Worm (Caenorhabditis elegans) whole organism, mixed stage, embryonic: ENCODE data around the gene unc-85.

Experiments used
- M03D4.4 ChIP-seq: sonication (generic microtip); optimal IDR thresholded peaks from 2 replicates; lab custom pipeline; 2017; ENCODE audit warnings: mild to moderate bottlenecking, missing genetic modification characterization, missing compliant biosample characterization
- bed-3 ChIP-seq: fragments of 200-800 bp; sonication (Bioruptor generic); optimal IDR thresholded peaks from 3 replicates; lab custom pipeline; 2018; ENCODE audit warnings: mild to moderate bottlenecking, missing genetic modification characterization, moderate library complexity, missing compliant biosample characterization
- blmp-1 ChIP-seq: fragments of 150-350 bp; optimal IDR thresholded peaks from 2 replicates; lab custom pipeline; 2014; ENCODE audit warnings: missing biosample characterization, missing genetic modification characterization
- ceh-39 ChIP-seq: fragments of 150-350 bp; optimal IDR thresholded peaks from 2 replicates; lab custom pipeline; 2014; ENCODE audit warnings: missing biosample characterization, missing genetic modification characterization
- ceh-43 ChIP-seq: fragments of 200-800 bp; sonication (Bioruptor generic); optimal IDR thresholded peaks from 2 replicates; lab custom pipeline; 2018; ENCODE audit warnings: mild to moderate bottlenecking, missing genetic modification characterization, moderate library complexity, missing compliant biosample characterization
- ceh-83 ChIP-seq: fragments of 200-800 bp; sonication (Bioruptor generic); optimal IDR thresholded peaks from 2 replicates; lab custom pipeline; 2018; ENCODE audit warnings: mild to moderate bottlenecking, missing genetic modification characterization, missing compliant biosample characterization
- ces-1 ChIP-seq: fragments of 150-350 bp; optimal IDR thresholded peaks from 2 replicates; lab custom pipeline; 2014; ENCODE audit warnings: missing biosample characterization, missing genetic modification reagents, missing genetic modification characterization
- cnd-1 ChIP-seq: fragments of 200-800 bp; sonication (Bioruptor generic); optimal IDR thresholded peaks from 2 replicates; lab custom pipeline; 2018; ENCODE audit warnings: mild to moderate bottlenecking, missing genetic modification characterization, missing compliant biosample characterization
- drap-1 ChIP-seq: fragments of 200-800 bp; sonication (Bioruptor generic); optimal IDR thresholded peaks from 3 replicates; lab custom pipeline; 2018; ENCODE audit warnings: mild to moderate bottlenecking, missing genetic modification characterization, missing compliant biosample characterization
- elt-1 ChIP-seq: sonication (generic microtip); optimal IDR thresholded peaks from 2 replicates; lab custom pipeline; 2017; ENCODE audit warnings: missing genetic modification characterization, mild to moderate bottlenecking, missing compliant biosample characterization, antibody characterized with exemption, moderate library complexity, borderline replicate concordance; ENCODE audit not compliant: insufficient read depth
- elt-3 ChIP-seq: fragments of 150-350 bp; optimal IDR thresholded peaks from 2 replicates; lab custom pipeline; 2014; ENCODE audit warnings: missing biosample characterization, missing genetic modification characterization
- flh-1 ChIP-seq: fragments of 200-800 bp; sonication (Bioruptor generic); optimal IDR thresholded peaks from 2 replicates; lab custom pipeline; 2018; ENCODE audit warnings: mild to moderate bottlenecking, missing genetic modification characterization, moderate library complexity, missing compliant biosample characterization
- ham-2 ChIP-seq: fragments of 200-800 bp; sonication (Bioruptor generic); optimal IDR thresholded peaks from 2 replicates; lab custom pipeline; 2018; ENCODE audit warnings: mild to moderate bottlenecking, missing genetic modification characterization, missing compliant biosample characterization
- hlh-1 ChIP-seq: fragments of 150-350 bp; optimal IDR thresholded peaks from 2 replicates; lab custom pipeline; 2014; ENCODE audit warnings: missing biosample characterization, missing genetic modification reagents, missing genetic modification characterization
- lin-13 ChIP-seq: fragments of 150-350 bp; optimal IDR thresholded peaks from 2 replicates; lab custom pipeline; 2014; ENCODE audit warnings: missing biosample characterization, missing genetic modification characterization
- lin-32 ChIP-seq: fragments of 200-800 bp; sonication (Bioruptor generic); optimal IDR thresholded peaks from 2 replicates; lab custom pipeline; 2018; ENCODE audit warnings: mild to moderate bottlenecking, missing genetic modification characterization, missing compliant biosample characterization
- lsy-2 ChIP-seq: fragments of 150-350 bp; optimal IDR thresholded peaks from 2 replicates; lab custom pipeline; 2014; ENCODE audit warnings: missing biosample characterization, missing genetic modification characterization
- mab-5 ChIP-seq: fragments of 150-350 bp; optimal IDR thresholded peaks from 2 replicates; lab custom pipeline; 2014; ENCODE audit warnings: missing biosample characterization, missing genetic modification characterization
- mep-1 ChIP-seq: fragments of 150-350 bp; optimal IDR thresholded peaks from 2 replicates; lab custom pipeline; 2017; ENCODE audit warnings: missing biosample characterization, missing genetic modification reagents, missing genetic modification characterization, inconsistent platforms
- mls-2 ChIP-seq: sonication (generic microtip); optimal IDR thresholded peaks from 2 replicates; lab custom pipeline; 2016; ENCODE audit warnings: mild to moderate bottlenecking, missing genetic modification characterization, moderate library complexity, missing compliant biosample characterization
- nhr-12 ChIP-seq: fragments of 150-350 bp; optimal IDR thresholded peaks from 2 replicates; lab custom pipeline; 2014; ENCODE audit warnings: missing biosample characterization, missing genetic modification characterization
- nhr-2 ChIP-seq: fragments of 150-350 bp; optimal IDR thresholded peaks from 2 replicates; lab custom pipeline; 2014; ENCODE audit warnings: missing biosample characterization, missing genetic modification characterization
- nhr-237 ChIP-seq: fragments of 150-350 bp; optimal IDR thresholded peaks from 2 replicates; lab custom pipeline; 2014; ENCODE audit warnings: missing biosample characterization, missing genetic modification characterization
- nhr-28 ChIP-seq: fragments of 150-350 bp; optimal IDR thresholded peaks from 2 replicates; lab custom pipeline; 2014; ENCODE audit warnings: missing biosample characterization, missing genetic modification characterization
- nhr-76 ChIP-seq: sonication (generic microtip); optimal IDR thresholded peaks from 2 replicates; lab custom pipeline; 2017; ENCODE audit warnings: missing biosample characterization, missing genetic modification characterization
- pha-4 ChIP-seq: fragments of 150-350 bp; optimal IDR thresholded peaks from 2 replicates; lab custom pipeline; 2018; ENCODE audit warnings: missing biosample characterization, missing genetic modification reagents, missing genetic modification characterization
- sem-2 ChIP-seq: fragments of 200-800 bp; sonication (Bioruptor generic); optimal IDR thresholded peaks from 2 replicates; lab custom pipeline; 2018; ENCODE audit warnings: mild to moderate bottlenecking, missing genetic modification characterization, missing compliant biosample characterization
- snpc-4 ChIP-seq: fragments of 150-350 bp; optimal IDR thresholded peaks from 2 replicates; lab custom pipeline; 2014; ENCODE audit warnings: missing biosample characterization, missing genetic modification characterization
- sptf-1 ChIP-seq: sonication (generic microtip); optimal IDR thresholded peaks from 2 replicates; lab custom pipeline; 2017; ENCODE audit warnings: mild to moderate bottlenecking, missing genetic modification characterization, moderate library complexity, missing compliant biosample characterization
- tbx-8 ChIP-seq: fragments of 200-800 bp; sonication (Bioruptor generic); optimal IDR thresholded peaks from 2 replicates; lab custom pipeline; 2018; ENCODE audit warnings: mild to moderate bottlenecking, missing genetic modification characterization, moderate library complexity, missing compliant biosample characterization
- unc-120 ChIP-seq: sonication (generic microtip); optimal IDR thresholded peaks from 2 replicates; lab custom pipeline; 2017; ENCODE audit warnings: missing genetic modification characterization, missing compliant biosample characterization; ENCODE audit not compliant: poor library complexity, severe bottlenecking
- unc-39 ChIP-seq: fragments of 150-350 bp; optimal IDR thresholded peaks from 2 replicates; lab custom pipeline; 2014; ENCODE audit warnings: missing biosample characterization, missing genetic modification characterization
- unc-62 ChIP-seq: fragments of 150-350 bp; optimal IDR thresholded peaks from 2 replicates; lab custom pipeline; 2014; ENCODE audit warnings: missing biosample characterization, missing genetic modification reagents, missing genetic modification characterization
- zip-8 ChIP-seq: fragments of 150-350 bp; optimal IDR thresholded peaks from 2 replicates; lab custom pipeline; 2014; ENCODE audit warnings: missing biosample characterization, missing genetic modification characterization
- ztf-11 ChIP-seq: fragments of 150-350 bp; optimal IDR thresholded peaks from 2 replicates; lab custom pipeline; 2014; ENCODE audit warnings: missing biosample characterization, missing genetic modification characterization

The unc-85 gene

DNA sequence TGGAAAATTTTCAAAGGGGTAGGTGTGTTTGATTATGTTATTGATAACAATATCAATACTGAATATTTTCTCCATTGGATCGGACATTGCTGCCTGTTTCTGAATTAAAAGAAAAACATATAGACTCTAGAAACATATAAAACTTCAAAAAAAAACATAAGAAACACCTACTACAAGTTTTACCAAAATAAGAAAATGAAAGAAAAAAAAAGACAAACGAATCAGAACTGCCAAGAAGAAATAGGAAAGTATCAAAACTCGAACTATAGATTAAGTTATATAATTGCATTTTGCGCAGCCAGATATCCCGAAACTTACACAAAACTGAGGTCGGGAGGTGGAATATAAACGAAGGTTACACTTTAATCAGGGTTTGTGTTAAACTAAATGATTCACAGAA, 36.5 kb upstream of the unc-85 start, which contains the start of gene T05A7.11:
TSS of gene T05A7.11 (minus strand) at position 101 of the 400 bp plus-strand sequence.
- TF ChIP-seq snpc-4 (no peak), blmp-1 (tag; lab: Kevin White, UChicago) (no peak)

DNA sequence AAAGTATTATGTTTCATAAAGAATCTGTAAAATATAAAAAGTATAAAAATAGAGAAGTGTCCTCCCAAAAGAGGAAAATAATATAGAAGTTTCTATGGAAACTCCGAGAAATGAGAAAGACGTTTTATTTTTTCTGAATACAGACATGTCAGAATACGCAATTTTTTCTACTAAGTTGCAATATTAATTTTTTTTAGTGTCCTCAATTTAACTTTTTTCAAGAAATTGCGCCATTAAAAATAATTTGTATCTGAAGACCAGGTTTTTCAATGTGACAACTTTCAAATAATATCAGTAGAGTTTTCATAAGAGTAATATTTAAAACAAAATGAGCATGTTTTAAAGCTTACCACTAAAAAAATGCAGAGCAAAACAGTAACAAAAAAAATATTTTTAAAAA, 34.3 kb upstream of the unc-85 start, which contains the start of gene fut-5:
TSS of gene fut-5 (minus strand) at position 101 of the 400 bp plus-strand sequence.
- no peak for TF ChIP-seq nhr-237 (tag; lab: Kevin White, UChicago)
- TF ChIP-seq ztf-11 (tag; lab: Kevin White, UChicago): no peak
- no peak for TF ChIP-seq mab-5 (tag; lab: Kevin White, UChicago)
- TF ChIP-seq M03D4.4 (tag; lab: Kevin White, UChicago): no peak
- TF ChIP-seq mep-1 (tag; lab: Kevin White, UChicago): no peak
- no peak for TF ChIP-seq pha-4
- no peak for TF ChIP-seq lin-13 (tag; lab: Kevin White, UChicago)
- TF ChIP-seq tbx-8: no peak

DNA sequence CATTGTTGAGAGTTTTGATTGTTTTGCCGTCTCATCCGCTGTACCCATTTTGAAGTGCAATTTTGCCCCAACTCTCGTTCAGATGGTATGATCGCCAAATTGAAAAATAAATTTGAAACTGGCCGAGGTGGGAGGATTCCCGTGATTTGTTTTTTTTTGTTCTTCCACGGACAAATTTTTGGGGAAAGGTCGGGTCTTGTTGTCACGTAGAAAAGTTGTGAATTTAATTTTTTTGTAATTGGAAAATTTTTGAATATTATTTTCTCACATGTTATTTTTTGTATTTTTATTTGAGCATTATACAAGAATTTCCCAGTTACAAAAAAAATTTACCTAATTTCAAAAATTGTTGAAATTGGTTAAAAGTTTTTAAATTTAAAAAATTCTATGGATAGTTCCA, 30.2 kb upstream of the unc-85 start, which contains the start of gene T05A7.6:
TSS of gene T05A7.6 (minus strand) at position 101 of the 400 bp plus-strand sequence.
- no peak for TF ChIP-seq lin-13 (tag; lab: Kevin White, UChicago)
- no peak for TF ChIP-seq snpc-4
- TF ChIP-seq ceh-83: no peak
- TF ChIP-seq flh-1 (GFP tag; lab: Kevin White, UChicago): no peak
- no peak for TF ChIP-seq elt-1
- TF ChIP-seq sptf-1 (tag; lab: Kevin White, UChicago): no peak
- no peak for TF ChIP-seq ztf-11 (tag; lab: Kevin White, UChicago)
- no peak for TF ChIP-seq M03D4.4 (tag; lab: Kevin White, UChicago)
- TF ChIP-seq ceh-43 (GFP tag; lab: Kevin White, UChicago): no peak

DNA sequence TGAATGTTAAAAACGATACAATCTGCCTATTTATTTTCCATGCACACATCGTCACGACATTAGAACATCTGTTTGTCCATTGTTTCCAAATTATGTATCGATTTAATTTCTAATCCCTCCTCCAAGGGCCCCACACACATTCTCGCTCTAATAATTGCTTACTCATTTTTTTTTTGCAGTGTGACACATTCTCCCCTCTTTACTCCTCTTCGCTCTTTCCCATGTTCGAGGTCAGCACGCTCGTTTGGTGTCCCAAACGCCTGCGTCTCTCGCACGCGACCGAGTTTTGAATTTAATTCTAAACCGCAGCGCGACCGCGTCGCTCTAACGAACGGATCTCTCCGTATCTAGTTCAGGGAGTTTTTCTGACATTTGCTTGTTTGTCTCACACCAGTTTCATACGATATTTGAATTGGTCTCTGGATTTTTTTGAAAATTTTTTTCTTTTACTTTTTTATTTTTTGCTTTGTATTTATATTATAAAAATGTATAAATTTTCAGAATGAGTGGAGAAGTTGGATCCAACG, 29.2 kb upstream of the unc-85 start, which contains the start of the genes clec-140 and hmg-11:
TSS of gene clec-140 (plus strand) at position 477 of the 527 bp plus-strand sequence.
TSS of gene hmg-11 (plus strand) at position 502 of the 527 bp plus-strand sequence.
- TF ChIP-seq mab-5 (tag; lab: Kevin White, UChicago) (no peak), blmp-1 (tag; lab: Kevin White, UChicago) (no peak), nhr-12 (tag; lab: Kevin White, UChicago) (no peak), M03D4.4 (tag; lab: Kevin White, UChicago) (no peak), unc-120 (tag; lab: Kevin White, UChicago) (peak; percentile 43), elt-3 (tag; lab: Kevin White, UChicago) (no peak), drap-1 (GFP tag; lab: Kevin White, UChicago) (no peak), unc-39 (tag; lab: Kevin White, UChicago) (no peak), lsy-2 (tag; lab: Kevin White, UChicago) (peak; percentile 3), cnd-1 (tag; lab: Kevin White, UChicago) (peak; percentile 91), nhr-237 (tag; lab: Kevin White, UChicago) (no peak), ces-1 (GFP tag; lab: Kevin White, UChicago) (peak; percentile 83), ham-2 (GFP tag; lab: Kevin White, UChicago) (no peak), snpc-4 (no peak), sptf-1 (tag; lab: Kevin White, UChicago) (peak; percentile 65), nhr-2 (tag; lab: Kevin White, UChicago) (peak; percentile 63), ceh-83 (no peak), bed-3 (GFP tag; lab: Kevin White, UChicago) (no peak), pha-4 (peak; percentile 12), ceh-39 (tag; lab: Kevin White, UChicago) (peak; percentile 67), ztf-11 (tag; lab: Kevin White, UChicago) (peak; percentile 76), tbx-8 (no peak), zip-8 (tag; lab: Kevin White, UChicago) (no peak), nhr-28 (no peak), nhr-76 (tag; lab: Kevin White, UChicago) (no peak), hlh-1 (tag; lab: Kevin White, UChicago) (peak; percentile 19), flh-1 (GFP tag; lab: Kevin White, UChicago) (no peak), lin-32 (GFP tag; lab: Kevin White, UChicago) (peak; percentile 59), mep-1 (tag; lab: Kevin White, UChicago) (peak; percentile 90), mls-2 (tag; lab: Kevin White, UChicago) (peak; percentile 60), sem-2 (GFP tag; lab: Kevin White, UChicago) (no peak), unc-62 (GFP tag; lab: Kevin White, UChicago) (peak; percentile 43), elt-1 (no peak), lin-13 (tag; lab: Kevin White, UChicago) (peak; percentile 30), ceh-43 (GFP tag; lab: Kevin White, UChicago) (peak; percentile 22)
